Worm (Caenorhabditis elegans) whole organism, L1 larva: ENCODE data around the gene K02D10.8.

Source experiments
- F16B12.6 ChIP-seq: fragments of 150-350 bp; optimal IDR thresholded peaks from 2 replicates; lab custom pipeline; 2014; ENCODE audit warnings: missing biosample characterization, missing genetic modification characterization
- ceh-63 ChIP-seq: fragments of 200-800 bp; sonication (Bioruptor generic); optimal IDR thresholded peaks from 2 replicates; lab custom pipeline; 2018; ENCODE audit warnings: mild to moderate bottlenecking, missing genetic modification characterization, missing compliant biosample characterization
- fkh-10 ChIP-seq: sonication (generic microtip); optimal IDR thresholded peaks from 2 replicates; lab custom pipeline; 2017; ENCODE audit warnings: missing biosample characterization, missing genetic modification reagents, missing genetic modification characterization
- lir-3 ChIP-seq: sonication (generic microtip); optimal IDR thresholded peaks from 2 replicates; lab custom pipeline; 2016; ENCODE audit warnings: mild to moderate bottlenecking, missing genetic modification characterization, moderate library complexity, missing compliant biosample characterization; ENCODE audit not compliant: poor library complexity
- nhr-84 ChIP-seq: sonication (generic microtip); optimal IDR thresholded peaks from 2 replicates; lab custom pipeline; 2017; ENCODE audit warnings: missing biosample characterization, missing genetic modification characterization
- snpc-4 ChIP-seq: fragments of 150-350 bp; optimal IDR thresholded peaks from 2 replicates; lab custom pipeline; 2014; ENCODE audit warnings: missing biosample characterization, missing genetic modification characterization
- sup-37 ChIP-seq: fragments of 200-800 bp; sonication (Bioruptor generic); optimal IDR thresholded peaks from 2 replicates; lab custom pipeline; 2018; ENCODE audit warnings: mild to moderate bottlenecking, missing genetic modification characterization, missing compliant biosample characterization
- unc-62 ChIP-seq: fragments of 150-350 bp; optimal IDR thresholded peaks from 2 replicates; lab custom pipeline; 2014; ENCODE audit warnings: missing biosample characterization, missing genetic modification reagents, missing genetic modification characterization

ce11 chrIII:8750606-8751005 is 35.6 kb upstream of the K02D10.8 start, which contains the start of gene ugtp-1:
- TF ChIP-seq fkh-10 (GFP tag; lab: Kevin White, UChicago) (no peak), unc-62 (no peak), nhr-84 (tag; lab: Kevin White, UChicago) (no peak), ceh-63 (GFP tag; lab: Kevin White, UChicago) (no peak), F16B12.6 (tag; lab: Kevin White, UChicago) (no peak), sup-37 (GFP tag; lab: Kevin White, UChicago) (no peak), lir-3 (no peak), snpc-4 (no peak)
